Worm (Caenorhabditis elegans) whole organism, L4 larva: ENCODE measurements around the gene bus-8A.
A peak's percentile ranks its signal among the peaks of the same experiment; 100 is the strongest.

Experiments
- F10B5.3 ChIP-seq: sonication (generic microtip); optimal IDR thresholded peaks from 2 replicates; lab custom pipeline; 2016; ENCODE audit warnings: mild to moderate bottlenecking, missing genetic modification characterization, missing compliant biosample characterization
- F26F4.8 ChIP-seq: fragments of 200-800 bp; sonication (Bioruptor generic); conservative IDR thresholded peaks from 2 replicates; pipeline ENCODE4 v1.3.6; 2022; ENCODE audit warnings: missing genetic modification characterization, missing compliant biosample characterization
- F44E2.7 ChIP-seq: fragments of 200-800 bp; sonication (Bioruptor generic); IDR thresholded peaks from 2 replicates; pipeline ENCODE4 v2.1.2; 2022; ENCODE audit warnings: missing genetic modification characterization, missing compliant biosample characterization
- T26A8.4 ChIP-seq: fragments of 200-800 bp; sonication (Bioruptor generic); IDR thresholded peaks from 2 replicates; pipeline ENCODE4 v1.3.6; 2022; ENCODE audit warnings: missing genetic modification characterization, missing compliant biosample characterization
- Y105C5A.15 ChIP-seq: fragments of 200-800 bp; sonication (Bioruptor generic); IDR thresholded peaks from 2 replicates; pipeline ENCODE4 v1.3.6; 2022; ENCODE audit warnings: missing genetic modification characterization, missing compliant biosample characterization
- Y5F2A.4 ChIP-seq: fragments of 200-800 bp; sonication (Bioruptor generic); optimal IDR thresholded peaks from 2 replicates; lab custom pipeline; 2018; ENCODE audit warnings: mild to moderate bottlenecking, missing genetic modification characterization, missing compliant biosample characterization
- Y75B8A.6 ChIP-seq: fragments of 200-800 bp; sonication (Bioruptor generic); IDR thresholded peaks from 2 replicates; pipeline ENCODE4 v1.3.6; 2022; ENCODE audit warnings: missing genetic modification reagents, missing genetic modification characterization, missing compliant biosample characterization
- aha-1 ChIP-seq: fragments of 150-350 bp; peaks from one replicate; lab custom pipeline; 2014; ENCODE audit warnings: missing biosample characterization, missing genetic modification characterization
- arid-1 ChIP-seq: fragments of 200-800 bp; sonication (Bioruptor generic); conservative IDR thresholded peaks from 2 replicates; pipeline ENCODE4 v1.3.6; 2022; ENCODE audit warnings: missing genetic modification reagents, missing genetic modification characterization, missing compliant biosample characterization
- ceh-44 ChIP-seq: fragments of 200-800 bp; sonication (Bioruptor generic); IDR thresholded peaks from 2 replicates; pipeline ENCODE4 v1.3.6; 2022; ENCODE audit warnings: missing genetic modification reagents, missing genetic modification characterization, missing compliant biosample characterization
- cey-2 ChIP-seq: sonication (generic microtip); optimal IDR thresholded peaks from 3 replicates; lab custom pipeline; 2017; ENCODE audit warnings: missing genetic modification characterization, mild to moderate bottlenecking, missing compliant biosample characterization, antibody characterized with exemption, borderline replicate concordance; ENCODE audit not compliant: insufficient read depth
- ctbp-1 ChIP-seq: fragments of 200-800 bp; sonication (Bioruptor generic); IDR thresholded peaks from 2 replicates; pipeline ENCODE4 v1.3.6; 2022; ENCODE audit warnings: missing genetic modification reagents, missing genetic modification characterization, missing compliant biosample characterization
- daf-16 ChIP-seq, 3 experiments: sonication (generic microtip); optimal IDR thresholded peaks; 2 replicates each; lab custom pipeline; 2016 to 2017; ENCODE audit warnings: missing genetic modification characterization in 3 of 3, missing genetic modification reagents in 3 of 3, mild to moderate bottlenecking in 2 of 3, missing compliant biosample characterization in 2 of 3, missing biosample characterization in 1 of 3, moderate library complexity in 1 of 3
- daf-19 ChIP-seq: fragments of 200-800 bp; sonication (Bioruptor generic); conservative IDR thresholded peaks from 2 replicates; pipeline ENCODE4 v1.3.6; 2022; ENCODE audit warnings: missing genetic modification characterization, missing compliant biosample characterization
- daf-8 ChIP-seq: fragments of 200-800 bp; sonication (Bioruptor generic); IDR thresholded peaks from 2 replicates; pipeline ENCODE4 v1.3.6; 2022; ENCODE audit warnings: missing genetic modification characterization, missing compliant biosample characterization
- dmd-8 ChIP-seq: fragments of 200-800 bp; sonication (Bioruptor generic); IDR thresholded peaks from 2 replicates; pipeline ENCODE4 v1.3.6; 2022; ENCODE audit warnings: missing genetic modification characterization, missing compliant biosample characterization
- dve-1 ChIP-seq: sonication (generic microtip); optimal IDR thresholded peaks from 2 replicates; lab custom pipeline; 2017; ENCODE audit warnings: antibody characterized with exemption, mild to moderate bottlenecking, missing genetic modification characterization, missing compliant biosample characterization; ENCODE audit not compliant: insufficient read depth
- egl-27 ChIP-seq: sonication (generic microtip); optimal IDR thresholded peaks from 3 replicates; lab custom pipeline; 2017; ENCODE audit warnings: missing biosample characterization, missing genetic modification reagents, missing genetic modification characterization
- fos-1 ChIP-seq: fragments of 150-350 bp; optimal IDR thresholded peaks from 2 replicates; lab custom pipeline; 2014; ENCODE audit warnings: missing biosample characterization, missing genetic modification characterization
- hlh-11 ChIP-seq: fragments of 200-800 bp; sonication (Bioruptor generic); optimal IDR thresholded peaks from 2 replicates; lab custom pipeline; 2018; ENCODE audit warnings: mild to moderate bottlenecking, missing genetic modification characterization, missing compliant biosample characterization
- jun-1 ChIP-seq: fragments of 150-350 bp; optimal IDR thresholded peaks from 2 replicates; lab custom pipeline; 2014; ENCODE audit warnings: missing biosample characterization, missing genetic modification reagents, missing genetic modification characterization
- lin-15B ChIP-seq: fragments of 150-350 bp; sonication (generic microtip); optimal IDR thresholded peaks from 3 replicates; lab custom pipeline; 2014; ENCODE audit warnings: missing biosample characterization, missing genetic modification characterization
- lin-38 ChIP-seq: fragments of 200-800 bp; sonication (Bioruptor generic); IDR thresholded peaks from 2 replicates; pipeline ENCODE4 v1.3.6; 2022; ENCODE audit warnings: missing genetic modification reagents, missing genetic modification characterization, missing compliant biosample characterization
- madf-5 ChIP-seq, 2 experiments: fragments of 200-800 bp; sonication (Bioruptor generic); IDR thresholded peaks; 2 replicates each; pipeline ENCODE4 v1.3.6; 2022; ENCODE audit warnings: missing compliant biosample characterization in 2 of 2, missing genetic modification characterization in 2 of 2
- madf-9 ChIP-seq: fragments of 200-800 bp; sonication (Bioruptor generic); conservative IDR thresholded peaks from 2 replicates; pipeline ENCODE4 v1.3.6; 2022; ENCODE audit warnings: missing genetic modification reagents, missing genetic modification characterization, missing compliant biosample characterization
- mep-1 ChIP-seq: fragments of 150-350 bp; sonication (generic microtip); optimal IDR thresholded peaks from 3 replicates; lab custom pipeline; 2014; ENCODE audit warnings: missing biosample characterization, missing genetic modification characterization
- nhr-102 ChIP-seq: sonication (generic microtip); optimal IDR thresholded peaks from 2 replicates; lab custom pipeline; 2016; ENCODE audit warnings: mild to moderate bottlenecking, missing genetic modification characterization, moderate library complexity, missing compliant biosample characterization
- nhr-237 ChIP-seq: sonication (generic microtip); optimal IDR thresholded peaks from 2 replicates; lab custom pipeline; 2017; ENCODE audit warnings: missing biosample characterization, missing genetic modification characterization
- nhr-28 ChIP-seq: fragments of 150-350 bp; optimal IDR thresholded peaks from 2 replicates; lab custom pipeline; 2014; ENCODE audit warnings: missing biosample characterization, missing genetic modification characterization
- nhr-48 ChIP-seq: sonication (generic microtip); optimal IDR thresholded peaks from 2 replicates; lab custom pipeline; 2016; ENCODE audit warnings: mild to moderate bottlenecking, missing genetic modification characterization, missing compliant biosample characterization
- nhr-77 ChIP-seq: fragments of 150-350 bp; optimal IDR thresholded peaks from 2 replicates; lab custom pipeline; 2014; ENCODE audit warnings: missing biosample characterization, missing genetic modification characterization
- php-3 ChIP-seq: fragments of 200-800 bp; sonication (Bioruptor generic); IDR thresholded peaks from 2 replicates; pipeline ENCODE4 v1.3.6; 2022; ENCODE audit warnings: missing genetic modification reagents, missing genetic modification characterization, missing compliant biosample characterization
- pqm-1 ChIP-seq: sonication (generic microtip); optimal IDR thresholded peaks from 2 replicates; lab custom pipeline; 2017; ENCODE audit warnings: missing biosample characterization, missing genetic modification characterization
- rbr-2 ChIP-seq: sonication (generic microtip); optimal IDR thresholded peaks from 2 replicates; lab custom pipeline; 2016; ENCODE audit warnings: missing genotype, missing genetic modification characterization, missing compliant biosample characterization
- sdz-12 ChIP-seq: fragments of 200-800 bp; sonication (Bioruptor generic); optimal IDR thresholded peaks from 2 replicates; lab custom pipeline; 2018; ENCODE audit warnings: mild to moderate bottlenecking, missing genetic modification characterization, missing compliant biosample characterization
- snpc-1.2 ChIP-seq: fragments of 200-800 bp; sonication (Bioruptor generic); IDR thresholded peaks from 2 replicates; pipeline ENCODE4 v1.3.6; 2022; ENCODE audit warnings: missing genetic modification reagents, missing genetic modification characterization, missing compliant biosample characterization
- snpc-4 ChIP-seq: fragments of 150-350 bp; optimal IDR thresholded peaks from 2 replicates; lab custom pipeline; 2014; ENCODE audit warnings: missing biosample characterization, missing genetic modification characterization
- spr-1 ChIP-seq: sonication (generic microtip); optimal IDR thresholded peaks from 2 replicates; lab custom pipeline; 2016; ENCODE audit warnings: mild to moderate bottlenecking, missing genetic modification characterization, missing compliant biosample characterization
- unc-62 ChIP-seq, 3 experiments: fragments of 150-350 bp in 1 of 3; sonication (generic microtip); optimal IDR thresholded peaks in 2 of 3; peaks in 1 of 3; 1 replicate in 1 of 3; 2 replicates in 2 of 3; lab custom pipeline; 2014 to 2017; ENCODE audit warnings: missing biosample characterization in 3 of 3, missing genetic modification characterization in 3 of 3, missing genetic modification reagents in 3 of 3, missing genotype in 1 of 3
- ztf-7 ChIP-seq: fragments of 150-350 bp; optimal IDR thresholded peaks from 2 replicates; lab custom pipeline; 2014; ENCODE audit warnings: missing biosample characterization, missing genetic modification characterization

The bus-8A gene

DNA sequence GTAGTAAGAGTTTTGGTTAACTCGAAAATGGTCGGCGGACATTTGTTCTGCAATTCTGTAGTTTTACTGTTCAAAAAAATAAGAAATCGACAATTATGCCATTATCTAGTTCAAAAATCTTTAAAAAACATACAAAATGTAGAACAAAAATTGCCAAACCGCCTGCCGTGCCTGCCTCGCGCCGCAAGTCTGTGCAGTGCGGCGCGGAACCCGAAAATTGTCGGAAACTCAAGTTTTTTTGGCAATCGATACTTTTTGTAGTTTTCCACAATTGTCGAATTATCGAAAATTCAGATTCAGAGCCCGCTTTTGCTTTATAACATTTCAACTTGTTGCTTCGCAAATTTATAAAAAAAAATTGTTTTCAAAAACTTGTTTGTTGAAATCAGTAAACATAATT lies 34.7 kb upstream of the bus-8A start:
- TF ChIP-seq madf-9 (GFP tag; lab: Robert Waterston, UW), result no peak
- peak; percentile 81 for TF ChIP-seq aha-1
- no peak for TF ChIP-seq snpc-4 (tag; lab: Kevin White, UChicago)
- no peak for TF ChIP-seq nhr-77
- TF ChIP-seq T26A8.4 (GFP tag; lab: Robert Waterston, UW), result no peak
- TF ChIP-seq madf-5 (GFP tag; IDR thresholded peaks at IDR 0.05; lab: Robert Waterston, UW), result 0 out of 4 replicates have a peak, but pooled peaks of 1 of the 2 experiments have one; percentile 10
- TF ChIP-seq F10B5.3, result no peak
- no peak for TF ChIP-seq F26F4.8
- TF ChIP-seq jun-1 (tag; lab: Kevin White, UChicago), result no peak
- TF ChIP-seq Y75B8A.6 (GFP tag; lab: Robert Waterston, UW), result no peak
- TF ChIP-seq cey-2 (tag; lab: Kevin White, UChicago), result no peak

DNA sequence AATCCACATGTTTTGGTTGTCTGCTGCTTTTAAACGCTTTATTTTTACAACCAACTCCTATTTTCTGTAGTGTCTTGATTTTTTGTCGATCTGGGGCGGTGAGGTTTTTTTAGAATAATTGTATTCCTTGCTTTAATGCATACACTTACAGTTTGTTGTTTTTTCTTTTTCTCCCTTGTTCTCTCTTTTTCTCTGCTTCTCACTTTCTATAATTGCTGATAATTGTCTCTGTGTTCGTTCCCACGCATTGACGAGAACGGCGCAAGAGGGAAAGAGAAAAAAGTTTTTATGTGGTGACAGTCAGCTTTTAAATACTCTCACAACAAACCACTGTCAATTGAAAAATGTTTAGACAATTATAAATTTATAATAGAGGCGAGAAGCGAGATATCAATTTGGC lies 34.0 kb upstream of the bus-8A start:
- TF ChIP-seq aha-1 (peak; percentile 58), dve-1 (tag; lab: Kevin White, UChicago) (peak; percentile 54), unc-62 (GFP tag; optimal IDR thresholded peaks at IDR 0.05 in 1 of 2; lab: Kevin White, UChicago) (peak in 1 of 2 experiments; percentile 45), unc-62 (tag; optimal IDR thresholded peaks at IDR 0.05; lab: Kevin White, UChicago) (no peak), sdz-12 (GFP tag; lab: Kevin White, UChicago) (no peak), daf-16 (GFP tag; optimal IDR thresholded peaks at IDR 0.05; lab: Kevin White, UChicago) (no peak), daf-16 (tag; optimal IDR thresholded peaks at IDR 0.05; lab: Kevin White, UChicago) (peak; percentile 30), nhr-28 (tag; lab: Kevin White, UChicago) (peak; percentile 10), nhr-102 (tag; lab: Kevin White, UChicago) (no peak), mep-1 (no peak), hlh-11 (tag; lab: Kevin White, UChicago) (peak; percentile 2), nhr-237 (tag; lab: Kevin White, UChicago) (no peak)

DNA sequence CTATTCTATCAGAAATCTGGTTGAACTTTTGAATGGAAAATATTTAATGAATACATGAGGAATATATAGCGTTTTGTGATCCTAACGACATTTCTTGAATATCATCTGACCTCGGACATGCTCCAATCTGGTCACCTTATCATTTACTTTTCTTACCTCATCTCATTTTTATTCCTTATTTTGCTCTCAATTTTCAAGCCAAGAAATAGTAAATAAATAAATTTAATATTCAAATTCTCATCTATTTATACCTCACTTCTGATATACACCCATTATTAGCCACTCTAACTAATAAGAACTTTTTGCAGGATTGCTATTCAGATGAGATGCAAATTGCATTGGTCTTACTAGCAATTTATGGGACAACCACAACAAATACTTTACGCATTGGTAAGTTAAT lies 31.8 kb upstream of the bus-8A start, which contains the start of gene ddr-1:
Gene ddr-1 (plus strand): TSS at position 301 of the 400 bp plus-strand sequence.
- TF ChIP-seq nhr-48 (no peak), rbr-2 (tag; lab: Kevin White, UChicago) (no peak), snpc-1.2 (GFP tag; lab: Robert Waterston, UW) (no peak), daf-16 (GFP tag; optimal IDR thresholded peaks at IDR 0.05; lab: Kevin White, UChicago) (no peak), daf-16 (tag; optimal IDR thresholded peaks at IDR 0.05; lab: Kevin White, UChicago) (no peak), lin-38 (no peak), arid-1 (GFP tag; lab: Robert Waterston, UW) (no peak), daf-8 (GFP tag; lab: Robert Waterston, UW) (no peak), Y75B8A.6 (GFP tag; lab: Robert Waterston, UW) (no peak)
- TF ChIP-seq, all 104 proteins: peak for 0

DNA sequence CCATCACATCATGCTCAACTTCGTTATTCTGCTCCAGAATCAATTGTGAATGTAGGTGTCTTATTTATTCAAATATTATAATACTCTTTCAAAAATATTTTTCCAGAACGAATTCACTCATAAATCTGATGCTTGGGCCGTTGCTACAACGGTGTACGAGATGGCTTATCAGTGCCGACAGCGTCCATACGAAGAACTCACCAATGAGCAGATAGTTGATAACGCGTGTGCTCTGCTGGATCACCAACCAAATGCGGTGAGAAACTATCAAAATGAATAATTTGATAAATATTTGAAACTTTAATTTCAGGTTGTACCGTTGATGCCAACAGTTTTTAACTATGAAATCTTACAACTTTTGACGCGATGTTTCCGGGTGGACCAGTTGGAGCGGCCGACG lies 27.1 kb upstream of the bus-8A start:
- TF ChIP-seq daf-16 (GFP tag; optimal IDR thresholded peaks at IDR 0.05; lab: Kevin White, UChicago) (no peak), daf-16 (tag; optimal IDR thresholded peaks at IDR 0.05; lab: Kevin White, UChicago) (peak; percentile 0), Y105C5A.15 (GFP tag; lab: Robert Waterston, UW) (no peak), pqm-1 (tag; lab: Kevin White, UChicago) (peak; percentile 53)

DNA sequence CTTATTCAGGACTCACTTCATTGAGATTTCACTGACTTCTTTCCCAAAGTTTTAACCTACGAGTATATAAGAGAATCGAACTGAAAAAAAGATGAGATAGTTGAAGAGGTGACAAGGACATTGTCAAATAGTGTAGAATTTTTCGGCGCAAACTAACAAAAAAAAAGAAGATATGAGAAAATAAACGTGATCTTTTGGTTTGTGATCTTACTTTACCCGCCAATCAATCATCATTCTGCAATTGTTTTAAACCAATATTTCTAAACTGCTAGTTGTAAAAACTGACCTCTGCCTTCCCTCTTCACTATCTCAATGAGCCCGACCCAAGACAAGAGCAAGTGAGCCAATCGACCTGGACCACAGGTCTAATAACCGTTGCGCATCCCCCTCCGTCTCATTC lies 26.6 kb upstream of the bus-8A start:
- TF ChIP-seq unc-62 (GFP tag; optimal IDR thresholded peaks at IDR 0.05 in 1 of 2; lab: Kevin White, UChicago), result peak in 1 of 2 experiments; percentile 53
- no peak for TF ChIP-seq unc-62 (tag; optimal IDR thresholded peaks at IDR 0.05; lab: Kevin White, UChicago)
- TF ChIP-seq nhr-102 (tag; lab: Kevin White, UChicago), result no peak

DNA sequence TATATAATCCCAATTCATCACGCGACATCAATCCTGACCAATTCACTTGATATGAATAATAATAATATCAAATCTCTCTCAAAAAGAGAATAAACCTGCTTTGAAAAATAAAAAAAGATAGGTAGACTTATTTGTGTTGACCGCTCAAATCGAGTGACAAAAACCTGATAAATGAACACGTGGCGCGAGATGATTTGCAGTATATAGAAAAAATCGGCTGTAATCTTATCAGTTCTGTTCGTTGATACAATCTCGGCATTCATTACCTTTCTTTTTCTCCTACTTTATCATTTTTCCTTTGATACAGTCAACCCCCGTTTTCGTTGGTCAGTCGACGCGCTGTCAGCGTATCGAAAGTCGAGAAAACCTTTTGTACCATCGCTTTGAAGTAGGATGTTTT lies 25.4 kb upstream of the bus-8A start:
- peak; percentile 82 for TF ChIP-seq hlh-11 (tag; lab: Kevin White, UChicago)
- TF ChIP-seq unc-62 (GFP tag; optimal IDR thresholded peaks at IDR 0.05 in 1 of 2; lab: Kevin White, UChicago), result peak in 1 of 2 experiments; percentile 4
- TF ChIP-seq unc-62 (tag; optimal IDR thresholded peaks at IDR 0.05; lab: Kevin White, UChicago), result no peak
- TF ChIP-seq fos-1 (tag; lab: Kevin White, UChicago), result no peak
- no peak for TF ChIP-seq ceh-44 (GFP tag; lab: Robert Waterston, UW)
- no peak for TF ChIP-seq dmd-8 (GFP tag; lab: Robert Waterston, UW)
- TF ChIP-seq mep-1, result peak; percentile 10
- TF ChIP-seq ztf-7 (tag; lab: Kevin White, UChicago), result no peak
- peak; percentile 32 for TF ChIP-seq nhr-102 (tag; lab: Kevin White, UChicago)
- TF ChIP-seq Y5F2A.4 (GFP tag; lab: Kevin White, UChicago), result no peak
- TF ChIP-seq egl-27 (tag; lab: Kevin White, UChicago), result no peak
- TF ChIP-seq F44E2.7 (GFP tag; lab: Robert Waterston, UW), result no peak
- no peak for TF ChIP-seq lin-15B
- peak; percentile 57 for TF ChIP-seq pqm-1 (tag; lab: Kevin White, UChicago)
- TF ChIP-seq daf-19, result no peak
- TF ChIP-seq php-3 (GFP tag; lab: Robert Waterston, UW), result peak; percentile 78
- TF ChIP-seq ctbp-1 (GFP tag; lab: Robert Waterston, UW), result no peak
- no peak for TF ChIP-seq spr-1 (tag; lab: Kevin White, UChicago)
